Worm (Caenorhabditis elegans) whole organism, early embryonic: ENCODE measurements around the gene his-41.

Source experiments
- B0310.2 ChIP-seq: sonication (generic microtip); optimal IDR thresholded peaks from 2 replicates; lab custom pipeline; 2016; ENCODE audit warnings: mild to moderate bottlenecking, missing genetic modification characterization, missing compliant biosample characterization
- F13C5.2 ChIP-seq: sonication (generic microtip); optimal IDR thresholded peaks from 2 replicates; lab custom pipeline; 2017; ENCODE audit warnings: mild to moderate bottlenecking, missing genetic modification characterization, inconsistent platforms, missing compliant biosample characterization
- aly-1 ChIP-seq: sonication (generic microtip); optimal IDR thresholded peaks from 2 replicates; lab custom pipeline; 2016; ENCODE audit warnings: missing genetic modification characterization, missing compliant biosample characterization
- ama-1 ChIP-seq: fragments of 150-350 bp; optimal IDR thresholded peaks from 2 replicates; lab custom pipeline; 2014
- ceh-13 ChIP-seq: fragments of 200-800 bp; sonication (Bioruptor generic); optimal IDR thresholded peaks from 2 replicates; lab custom pipeline; 2018; ENCODE audit warnings: mild to moderate bottlenecking, missing genetic modification characterization, missing compliant biosample characterization
- ceh-36 ChIP-seq: sonication (generic microtip); optimal IDR thresholded peaks from 2 replicates; lab custom pipeline; 2016; ENCODE audit warnings: missing genetic modification characterization, inconsistent platforms, missing compliant biosample characterization
- ets-7 ChIP-seq: sonication (generic microtip); optimal IDR thresholded peaks from 2 replicates; lab custom pipeline; 2016; ENCODE audit warnings: missing genotype, missing genetic modification characterization, missing compliant biosample characterization
- flt-1 ChIP-seq: fragments of 200-800 bp; sonication (Bioruptor generic); IDR thresholded peaks from 2 replicates; pipeline ENCODE4 v1.3.6; 2022; ENCODE audit warnings: missing genetic modification characterization, missing compliant biosample characterization
- hmbx-1 ChIP-seq: sonication (generic microtip); optimal IDR thresholded peaks from 2 replicates; lab custom pipeline; 2016; ENCODE audit warnings: mild to moderate bottlenecking, missing genetic modification characterization, missing compliant biosample characterization
- hmg-4 ChIP-seq: fragments of 200-800 bp; sonication (Bioruptor generic); optimal IDR thresholded peaks from 2 replicates; lab custom pipeline; 2018; ENCODE audit warnings: mild to moderate bottlenecking, missing genetic modification characterization, missing compliant biosample characterization
- hnd-1 ChIP-seq: sonication (generic microtip); optimal IDR thresholded peaks from 2 replicates; lab custom pipeline; 2016; ENCODE audit warnings: missing genetic modification characterization, missing compliant biosample characterization
- pes-1 ChIP-seq: fragments of 200-800 bp; sonication (Bioruptor generic); IDR thresholded peaks from 2 replicates; pipeline ENCODE4 v1.3.6; 2022; ENCODE audit warnings: missing genetic modification reagents, missing genetic modification characterization, missing compliant biosample characterization
- scrt-1 ChIP-seq: fragments of 200-800 bp; sonication (Bioruptor generic); IDR thresholded peaks from 2 replicates; pipeline ENCODE4 v1.3.6; 2022; ENCODE audit warnings: missing genetic modification characterization, missing compliant biosample characterization
- sea-1 ChIP-seq: fragments of 200-800 bp; sonication (Bioruptor generic); conservative IDR thresholded peaks from 2 replicates; pipeline ENCODE4 v1.3.6; 2022; ENCODE audit warnings: missing genetic modification characterization, missing compliant biosample characterization
- tbx-11 ChIP-seq: fragments of 200-800 bp; sonication (Bioruptor generic); IDR thresholded peaks from 2 replicates; pipeline ENCODE4 v1.3.6; 2022; ENCODE audit warnings: missing genetic modification characterization, missing compliant biosample characterization
- tbx-37 ChIP-seq: fragments of 200-800 bp; sonication (Bioruptor generic); conservative IDR thresholded peaks from 2 replicates; pipeline ENCODE4 v1.3.6; 2022; ENCODE audit warnings: missing genetic modification reagents, missing genetic modification characterization, missing compliant biosample characterization
- tra-4 ChIP-seq: sonication (generic microtip); optimal IDR thresholded peaks from 2 replicates; lab custom pipeline; 2017; ENCODE audit warnings: missing genetic modification characterization, missing compliant biosample characterization

his-41 gene

DNA sequence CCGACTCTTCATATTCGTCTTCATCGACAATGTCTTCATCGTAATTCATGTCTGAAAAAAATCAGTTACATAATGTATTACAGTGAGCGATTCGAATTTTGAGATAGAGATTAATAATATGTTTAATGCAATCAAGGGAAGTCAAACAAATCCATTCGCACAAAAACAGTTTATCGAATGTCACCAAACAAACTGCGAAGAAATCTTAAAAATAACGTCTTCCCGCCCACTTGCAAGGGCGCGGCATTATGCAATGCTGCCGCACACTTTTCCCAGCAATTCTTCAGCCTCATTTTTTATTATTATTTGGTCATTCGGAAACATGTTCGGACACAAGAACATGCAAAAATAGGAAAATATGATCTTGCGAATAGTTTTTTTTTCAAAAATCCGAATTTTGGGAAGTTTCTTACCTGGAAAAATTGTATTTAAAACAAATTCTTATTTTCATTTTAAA is 1.1 kb upstream of the his-41 start, which contains the start of gene mdf-1:
TSS of gene mdf-1 (minus strand) at position 51 of the 457 bp plus-strand sequence.
- peak; percentile 31 for TF ChIP-seq F13C5.2
- TF ChIP-seq ets-7 (tag; lab: Kevin White, UChicago) = no peak
- TF ChIP-seq flt-1 (GFP tag; lab: Robert Waterston, UW) = peak; percentile 39; the same call in 1 of the 2 replicates

ce11 chrV:9546042-9546581 is 776 bp downstream of the his-41 start, which contains the start of gene C50F4.6:
C50F4.6 (plus strand) TSS chrV:9546092.
- TF ChIP-seq tbx-11 (GFP tag; lab: Robert Waterston, UW) (no peak), pes-1 (peak; percentile 58)

ce11 chrV:9546860-9547269 is 1.5 kb downstream of the his-41 start, which contains the start of gene his-37:
his-37 (plus strand) TSS chrV:9547105.
- TF ChIP-seq pes-1 (peak; percentile 53; the same call in 1 of the 2 replicates), B0310.2 (no peak), tbx-37 (GFP tag; lab: Robert Waterston, UW) (0 out of 2 replicates have a peak, but pooled peaks have one; percentile 34), tra-4 (tag; lab: Kevin White, UChicago) (peak; percentile 41), hmg-4 (GFP tag; lab: Kevin White, UChicago) (peak; percentile 64), F13C5.2 (peak; percentile 41), hmbx-1 (peak; percentile 16), flt-1 (GFP tag; lab: Robert Waterston, UW) (peak; percentile 61), ceh-36 (tag; lab: Kevin White, UChicago) (no peak)

DNA sequence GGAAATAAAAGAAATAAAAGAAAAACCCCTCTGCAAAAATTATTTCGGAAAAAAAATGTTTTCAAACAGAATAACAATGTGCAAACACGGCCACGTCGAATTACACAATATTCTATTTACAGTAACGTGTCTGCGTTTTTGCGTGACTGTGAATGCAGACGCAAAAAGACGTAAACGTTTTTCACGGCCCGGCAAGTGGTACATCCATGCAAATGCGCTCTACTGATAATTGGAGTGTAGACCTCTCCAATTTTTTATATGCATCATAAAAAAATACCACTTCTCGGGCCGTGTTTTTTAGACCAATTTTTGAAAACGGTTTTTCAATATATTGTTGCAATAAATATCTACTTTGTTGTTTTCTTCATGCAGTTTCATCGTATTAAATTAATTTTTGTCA is 4.1 kb downstream of the his-41 start, which contains the start of gene nstp-10:
TSS of gene nstp-10 (minus strand) at position 378 of the 400 bp plus-strand sequence.
- TF ChIP-seq hmg-4 (GFP tag; lab: Kevin White, UChicago) (no peak), pes-1 (no peak), scrt-1 (no peak), ama-1 (lab: Kevin White, UChicago) (no peak), tra-4 (tag; lab: Kevin White, UChicago) (no peak), aly-1 (tag; lab: Kevin White, UChicago) (no peak), hmbx-1 (no peak), ets-7 (tag; lab: Kevin White, UChicago) (no peak), tbx-11 (GFP tag; lab: Robert Waterston, UW) (no peak), F13C5.2 (no peak), ceh-13 (GFP tag; lab: Kevin White, UChicago) (no peak), hnd-1 (no peak), tbx-37 (GFP tag; lab: Robert Waterston, UW) (no peak), sea-1 (no peak), ceh-36 (tag; lab: Kevin White, UChicago) (no peak), flt-1 (GFP tag; lab: Robert Waterston, UW) (no peak), B0310.2 (no peak)

- no peak for TF ChIP-seq ets-7 (tag; lab: Kevin White, UChicago)
- TF ChIP-seq ceh-36 (tag; lab: Kevin White, UChicago) = no peak
- no peak for TF ChIP-seq hmbx-1
- no peak for TF ChIP-seq tra-4 (tag; lab: Kevin White, UChicago)
- no peak for TF ChIP-seq pes-1
- TF ChIP-seq B0310.2 = no peak
- TF ChIP-seq tbx-37 (GFP tag; lab: Robert Waterston, UW) = no peak
- TF ChIP-seq ama-1 (lab: Kevin White, UChicago) = no peak
- TF ChIP-seq F13C5.2 = no peak
- TF ChIP-seq hnd-1 = no peak
- no peak for TF ChIP-seq ceh-13 (GFP tag; lab: Kevin White, UChicago)
- TF ChIP-seq aly-1 (tag; lab: Kevin White, UChicago) = no peak
- TF ChIP-seq flt-1 (GFP tag; lab: Robert Waterston, UW) = no peak
- TF ChIP-seq scrt-1 = no peak
These were observed 5.0 kb downstream of the his-41 start, which contains the start of gene ehbp-1 for ce11 chrV:9550313-9550712. ehbp-1 (plus strand) TSS chrV:9550644.

DNA sequence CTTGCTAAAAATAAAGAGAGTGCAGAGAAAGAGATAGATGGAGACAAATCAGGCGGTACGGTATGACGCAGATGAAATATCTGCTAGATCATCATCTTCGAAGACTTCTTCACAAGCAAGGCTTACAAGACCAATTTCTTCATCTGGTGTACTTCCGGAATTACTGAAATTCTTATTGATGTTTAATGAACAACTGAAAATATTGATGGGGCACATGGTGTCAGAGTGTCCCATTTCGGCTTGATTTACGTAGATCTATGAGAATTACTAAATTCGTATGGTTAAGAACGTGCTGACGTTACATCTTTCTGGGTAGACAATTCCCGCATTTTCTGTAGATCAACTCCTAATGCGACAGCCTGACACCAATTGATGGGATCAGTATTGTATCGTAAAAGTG is 11.3 kb downstream of the his-41 start:
- TF ChIP-seq pes-1 (no peak), hmg-4 (GFP tag; lab: Kevin White, UChicago) (no peak), ceh-36 (tag; lab: Kevin White, UChicago) (no peak), flt-1 (GFP tag; lab: Robert Waterston, UW) (no peak), ceh-13 (GFP tag; lab: Kevin White, UChicago) (no peak), tra-4 (tag; lab: Kevin White, UChicago) (no peak), ets-7 (tag; lab: Kevin White, UChicago) (no peak), hmbx-1 (no peak), ama-1 (lab: Kevin White, UChicago) (no peak), aly-1 (tag; lab: Kevin White, UChicago) (no peak), B0310.2 (no peak), tbx-37 (GFP tag; lab: Robert Waterston, UW) (no peak), sea-1 (no peak), F13C5.2 (no peak), scrt-1 (no peak), tbx-11 (GFP tag; lab: Robert Waterston, UW) (no peak)

DNA sequence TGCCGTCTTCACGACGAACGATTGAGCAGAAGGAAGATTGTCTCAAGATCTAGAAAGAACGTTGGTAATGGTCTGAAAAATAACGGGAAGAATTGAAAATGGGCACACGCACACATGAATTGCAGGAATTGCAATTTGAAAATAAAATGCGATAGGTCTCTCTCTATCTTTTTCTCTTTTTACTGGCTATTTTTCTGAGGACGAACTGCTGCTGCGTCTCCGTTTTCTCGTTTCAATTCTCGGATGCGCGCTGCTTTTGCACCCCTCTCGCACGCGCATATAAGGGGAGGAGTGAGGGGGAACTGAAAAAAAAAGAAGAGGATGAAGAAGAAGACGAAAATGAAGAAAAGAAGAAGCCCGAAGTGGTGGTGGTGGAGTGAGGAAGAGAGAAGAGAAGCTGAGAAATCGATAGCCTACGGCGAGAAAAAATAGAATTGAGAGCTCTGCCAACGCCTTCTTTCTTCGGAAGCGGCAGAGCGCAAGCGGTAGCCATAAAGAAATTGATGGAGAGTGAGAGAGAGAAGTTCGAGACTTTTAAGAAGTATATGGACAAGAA is 16.4 kb downstream of the his-41 start, which contains the start of gene rgef-1:
TSS of gene rgef-1 (minus strand) at position 51 of the 556 bp plus-strand sequence.
- TF ChIP-seq tbx-37 (GFP tag; lab: Robert Waterston, UW) (no peak), ets-7 (tag; lab: Kevin White, UChicago) (no peak), aly-1 (tag; lab: Kevin White, UChicago) (no peak), scrt-1 (no peak), pes-1 (no peak), tbx-11 (GFP tag; lab: Robert Waterston, UW) (no peak), ama-1 (lab: Kevin White, UChicago) (no peak), F13C5.2 (no peak), hmbx-1 (no peak), hnd-1 (no peak), sea-1 (no peak), ceh-36 (tag; lab: Kevin White, UChicago) (no peak), flt-1 (GFP tag; lab: Robert Waterston, UW) (no peak), tra-4 (tag; lab: Kevin White, UChicago) (no peak)
